Worm (Caenorhabditis elegans) whole organism, L1 larva: ENCODE measurements around the gene F32D8.4.
A peak's percentile ranks its signal among the peaks of the same experiment; 100 is the strongest.

ENCODE experiments used
- C04F5.9 ChIP-seq: sonication (generic microtip); optimal IDR thresholded peaks from 2 replicates; lab custom pipeline; 2016; ENCODE audit warnings: missing genetic modification characterization, missing compliant biosample characterization
- C16A3.4 ChIP-seq: fragments of 150-350 bp; optimal IDR thresholded peaks from 2 replicates; lab custom pipeline; 2014; ENCODE audit warnings: missing biosample characterization, missing genetic modification characterization
- C34B4.2 ChIP-seq: sonication (generic microtip); optimal IDR thresholded peaks from 2 replicates; lab custom pipeline; 2017; ENCODE audit warnings: mild to moderate bottlenecking, missing genetic modification characterization, missing compliant biosample characterization
- Y116A8C.19 ChIP-seq: sonication (generic microtip); optimal IDR thresholded peaks from 2 replicates; lab custom pipeline; 2016; ENCODE audit warnings: missing compliant biosample characterization, missing genetic modification characterization, borderline replicate concordance
- aha-1 ChIP-seq: fragments of 150-350 bp; optimal IDR thresholded peaks from 2 replicates; lab custom pipeline; 2014; ENCODE audit warnings: missing biosample characterization, missing genetic modification characterization
- aly-2 ChIP-seq: fragments of 150-350 bp; optimal IDR thresholded peaks from 2 replicates; lab custom pipeline; 2014; ENCODE audit warnings: missing biosample characterization, missing genetic modification characterization
- blmp-1 ChIP-seq: fragments of 150-350 bp; optimal IDR thresholded peaks from 2 replicates; lab custom pipeline; 2014; ENCODE audit warnings: missing biosample characterization, missing genetic modification characterization
- ceh-63 ChIP-seq: fragments of 200-800 bp; sonication (Bioruptor generic); optimal IDR thresholded peaks from 2 replicates; lab custom pipeline; 2018; ENCODE audit warnings: mild to moderate bottlenecking, missing genetic modification characterization, missing compliant biosample characterization
- ceh-8 ChIP-seq: fragments of 200-800 bp; sonication (Bioruptor generic); optimal IDR thresholded peaks from 2 replicates; lab custom pipeline; 2018; ENCODE audit warnings: mild to moderate bottlenecking, missing genetic modification characterization, moderate library complexity, missing compliant biosample characterization
- ces-1 ChIP-seq: fragments of 150-350 bp; optimal IDR thresholded peaks from 2 replicates; lab custom pipeline; 2014; ENCODE audit warnings: missing biosample characterization, missing genetic modification reagents, missing genetic modification characterization
- efl-1 ChIP-seq, 4 experiments: fragments of 150-350 bp; optimal IDR thresholded peaks in 3 of 4; peaks in 1 of 4; 1 replicate in 1 of 4; 2 replicates in 3 of 4; lab custom pipeline; 2014; ENCODE audit warnings: missing biosample characterization in 2 of 4, missing genetic modification characterization in 2 of 4, missing genetic modification reagents in 2 of 4
- egl-13 ChIP-seq: sonication (generic microtip); optimal IDR thresholded peaks from 2 replicates; lab custom pipeline; 2016; ENCODE audit warnings: missing genotype, missing genetic modification reagents, missing genetic modification characterization, missing compliant biosample characterization
- elt-3 ChIP-seq, 6 experiments: fragments of 150-350 bp in 1 of 6; sonication (generic microtip); optimal IDR thresholded peaks; 2 replicates each; lab custom pipeline; 2017 to 2018; ENCODE audit warnings: missing biosample characterization in 6 of 6, missing genetic modification characterization in 6 of 6, inconsistent platforms in 1 of 6
- ets-5 ChIP-seq: fragments of 200-800 bp; sonication (Bioruptor generic); IDR thresholded peaks from 2 replicates; pipeline ENCODE4 v1.3.6; 2022; ENCODE audit warnings: missing genetic modification characterization, missing compliant biosample characterization
- fkh-10 ChIP-seq: sonication (generic microtip); optimal IDR thresholded peaks from 2 replicates; lab custom pipeline; 2017; ENCODE audit warnings: missing biosample characterization, missing genetic modification reagents, missing genetic modification characterization
- fkh-8 ChIP-seq: sonication (generic microtip); optimal IDR thresholded peaks from 2 replicates; lab custom pipeline; 2016; ENCODE audit warnings: mild to moderate bottlenecking, missing genetic modification characterization, missing compliant biosample characterization
- grh-1 ChIP-seq: fragments of 200-800 bp; sonication (Bioruptor generic); IDR thresholded peaks from 2 replicates; pipeline ENCODE4 v1.3.6; 2022; ENCODE audit warnings: missing genetic modification reagents, missing genetic modification characterization, missing compliant biosample characterization
- hlh-17 ChIP-seq: fragments of 200-800 bp; sonication (Bioruptor generic); optimal IDR thresholded peaks from 2 replicates; lab custom pipeline; 2018; ENCODE audit warnings: missing genetic modification characterization, mild to moderate bottlenecking, missing compliant biosample characterization, moderate library complexity, borderline replicate concordance
- hpl-2 ChIP-seq: fragments of 150-350 bp; optimal IDR thresholded peaks from 2 replicates; lab custom pipeline; 2014; ENCODE audit warnings: missing biosample characterization, missing genetic modification reagents, missing genetic modification characterization
- jun-1 ChIP-seq: fragments of 150-350 bp; optimal IDR thresholded peaks from 2 replicates; lab custom pipeline; 2014; ENCODE audit warnings: missing biosample characterization, missing genetic modification reagents, missing genetic modification characterization
- lin-14 ChIP-seq: fragments of 200-800 bp; sonication (Bioruptor generic); optimal IDR thresholded peaks from 2 replicates; lab custom pipeline; 2018; ENCODE audit warnings: mild to moderate bottlenecking, missing genetic modification characterization, moderate library complexity, missing compliant biosample characterization
- lin-15B ChIP-seq: fragments of 150-350 bp; sonication (generic microtip); optimal IDR thresholded peaks from 3 replicates; lab custom pipeline; 2014; ENCODE audit warnings: missing biosample characterization, missing genetic modification characterization
- mab-9 ChIP-seq: fragments of 200-800 bp; sonication (Bioruptor generic); IDR thresholded peaks from 2 replicates; pipeline ENCODE4 v1.3.6; 2022; ENCODE audit warnings: missing genetic modification reagents, missing genetic modification characterization, missing compliant biosample characterization
- mdl-1 ChIP-seq, 2 experiments: fragments of 150-350 bp; optimal IDR thresholded peaks; 2 replicates each; lab custom pipeline; 2014 to 2017; ENCODE audit warnings: missing biosample characterization in 2 of 2, missing genetic modification characterization in 2 of 2, inconsistent platforms in 1 of 2
- nhr-11 ChIP-seq: fragments of 150-350 bp; optimal IDR thresholded peaks from 2 replicates; lab custom pipeline; 2014; ENCODE audit warnings: missing biosample characterization, missing genetic modification characterization
- nhr-12 ChIP-seq: sonication (generic microtip); optimal IDR thresholded peaks from 2 replicates; lab custom pipeline; 2017; ENCODE audit warnings: missing biosample characterization, missing genetic modification characterization
- nhr-20 ChIP-seq: sonication (generic microtip); optimal IDR thresholded peaks from 2 replicates; lab custom pipeline; 2016; ENCODE audit warnings: mild to moderate bottlenecking, missing genetic modification characterization, missing compliant biosample characterization
- nhr-71 ChIP-seq: sonication (generic microtip); optimal IDR thresholded peaks from 2 replicates; lab custom pipeline; 2016; ENCODE audit warnings: mild to moderate bottlenecking, missing genetic modification characterization, moderate library complexity, missing compliant biosample characterization
- nhr-85 ChIP-seq: sonication (generic microtip); peaks from one replicate; lab custom pipeline; 2016; ENCODE audit warnings: missing genetic modification characterization, inconsistent platforms, missing compliant biosample characterization
- pag-3 ChIP-seq: sonication (generic microtip); optimal IDR thresholded peaks from 2 replicates; lab custom pipeline; 2017; ENCODE audit warnings: missing genetic modification characterization, mild to moderate bottlenecking, missing compliant biosample characterization, antibody characterized with exemption, borderline replicate concordance; ENCODE audit not compliant: insufficient read depth
- skn-1 ChIP-seq: fragments of 150-350 bp; optimal IDR thresholded peaks from 2 replicates; lab custom pipeline; 2014; ENCODE audit warnings: missing biosample characterization, missing genetic modification characterization
- snpc-4 ChIP-seq: fragments of 150-350 bp; optimal IDR thresholded peaks from 2 replicates; lab custom pipeline; 2014; ENCODE audit warnings: missing biosample characterization, missing genetic modification characterization
- snu-23 ChIP-seq: sonication (generic microtip); optimal IDR thresholded peaks from 2 replicates; lab custom pipeline; 2016; ENCODE audit warnings: missing genetic modification characterization, missing compliant biosample characterization
- sox-4 ChIP-seq: sonication (generic microtip); optimal IDR thresholded peaks from 2 replicates; lab custom pipeline; 2016; ENCODE audit warnings: missing genetic modification characterization, missing compliant biosample characterization
- swsn-7 ChIP-seq: sonication (generic microtip); optimal IDR thresholded peaks from 2 replicates; lab custom pipeline; 2016; ENCODE audit warnings: missing genetic modification characterization, missing compliant biosample characterization
- unc-30 ChIP-seq: sonication (generic microtip); optimal IDR thresholded peaks from 2 replicates; lab custom pipeline; 2017; ENCODE audit warnings: missing biosample characterization, missing genetic modification characterization
- unc-62 ChIP-seq: fragments of 150-350 bp; optimal IDR thresholded peaks from 2 replicates; lab custom pipeline; 2014; ENCODE audit warnings: missing biosample characterization, missing genetic modification reagents, missing genetic modification characterization
- unc-86 ChIP-seq: sonication (generic microtip); optimal IDR thresholded peaks from 2 replicates; lab custom pipeline; 2016; ENCODE audit warnings: missing genetic modification characterization, missing compliant biosample characterization
- unc-98 ChIP-seq: fragments of 200-800 bp; sonication (Bioruptor generic); IDR thresholded peaks from 2 replicates; pipeline ENCODE4 v1.3.6; 2022; ENCODE audit warnings: missing genetic modification characterization, missing compliant biosample characterization
- vab-15 ChIP-seq: sonication (generic microtip); optimal IDR thresholded peaks from 2 replicates; lab custom pipeline; 2017; ENCODE audit warnings: missing genotype, mild to moderate bottlenecking, missing genetic modification characterization, missing compliant biosample characterization
- xbp-1 ChIP-seq: sonication (generic microtip); optimal IDR thresholded peaks from 2 replicates; lab custom pipeline; 2016; ENCODE audit warnings: missing genetic modification characterization, missing compliant biosample characterization
- zip-4 ChIP-seq: fragments of 200-800 bp; sonication (Bioruptor generic); optimal IDR thresholded peaks from 2 replicates; lab custom pipeline; 2018; ENCODE audit warnings: mild to moderate bottlenecking, missing genetic modification characterization, moderate library complexity, missing compliant biosample characterization

The F32D8.4 gene

ce11 chrV:10902682-10903081, 9.3 kb upstream of the F32D8.4 start, which contains the start of gene F32D8.8:
Gene F32D8.8, minus strand, starts transcription at chrV:10902782.
- no peak for TF ChIP-seq skn-1 (tag; lab: Kevin White, UChicago)
- TF ChIP-seq jun-1 (tag; lab: Kevin White, UChicago): no peak
- TF ChIP-seq efl-1 (optimal IDR thresholded peaks at IDR 0.05; lab: Kevin White, UChicago): no peak
- TF ChIP-seq efl-1 (GFP tag; optimal IDR thresholded peaks at IDR 0.05 in 1 of 2; lab: Kevin White, UChicago): no peak
- no peak for TF ChIP-seq ceh-8 (GFP tag; lab: Kevin White, UChicago)
- no peak for TF ChIP-seq swsn-7
- no peak for TF ChIP-seq blmp-1 (tag; lab: Kevin White, UChicago)
- no peak for TF ChIP-seq mdl-1 (tag; optimal IDR thresholded peaks at IDR 0.05; lab: Kevin White, UChicago)

DNA sequence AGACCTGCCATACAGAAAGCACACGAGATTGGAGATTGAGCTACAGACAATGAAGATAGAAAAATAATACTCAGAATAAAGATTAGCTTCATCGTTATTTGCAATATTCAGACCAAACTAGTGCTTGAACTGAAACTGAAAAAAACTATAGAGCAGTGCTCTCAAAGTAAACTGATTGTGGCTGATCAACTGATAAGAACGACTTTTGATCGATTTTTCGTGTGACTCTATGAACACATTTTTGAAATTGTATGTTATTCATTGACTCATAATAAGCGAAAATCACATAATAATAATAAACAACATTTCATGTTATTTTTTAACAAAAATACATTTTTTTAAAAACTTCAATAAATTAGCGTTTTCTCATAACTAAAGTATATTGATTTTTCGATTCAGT, 7.8 kb upstream of the F32D8.4 start, which contains the start of gene spp-16:
TSS of gene spp-16 (minus strand) at position 179 of the 400 bp plus-strand sequence.
- no peak for TF ChIP-seq ceh-63 (GFP tag; lab: Kevin White, UChicago)
- no peak for TF ChIP-seq efl-1 (optimal IDR thresholded peaks at IDR 0.05; lab: Kevin White, UChicago)
- peak in 1 of 2 experiments; percentile 48 for TF ChIP-seq efl-1 (GFP tag; optimal IDR thresholded peaks at IDR 0.05 in 1 of 2; lab: Kevin White, UChicago)
- TF ChIP-seq sox-4 (tag; lab: Kevin White, UChicago): no peak
- no peak for TF ChIP-seq hlh-17 (GFP tag; lab: Kevin White, UChicago)

- TF ChIP-seq ces-1 (GFP tag; lab: Kevin White, UChicago) (no peak), aly-2 (tag; lab: Kevin White, UChicago) (no peak), snu-23 (GFP tag; lab: Kevin White, UChicago) (no peak), ceh-63 (GFP tag; lab: Kevin White, UChicago) (no peak), zip-4 (GFP tag; lab: Kevin White, UChicago) (no peak), unc-62 (GFP tag; lab: Kevin White, UChicago) (no peak), mab-9 (GFP tag; lab: Robert Waterston, UW) (no peak), blmp-1 (tag; lab: Kevin White, UChicago) (peak; percentile 72), xbp-1 (no peak), efl-1 (optimal IDR thresholded peaks at IDR 0.05; lab: Kevin White, UChicago) (no peak), efl-1 (GFP tag; optimal IDR thresholded peaks at IDR 0.05 in 1 of 2; lab: Kevin White, UChicago) (peak in 1 of 2 experiments; percentile 80), nhr-85 (tag; lab: Kevin White, UChicago) (peak; percentile 69), ets-5 (GFP tag; lab: Robert Waterston, UW) (no peak), hpl-2 (no peak), nhr-20 (tag; lab: Kevin White, UChicago) (no peak), lin-14 (GFP tag; lab: Kevin White, UChicago) (peak; percentile 41), Y116A8C.19 (tag; lab: Kevin White, UChicago) (no peak), C34B4.2 (tag; lab: Kevin White, UChicago) (no peak)
Observed at ce11 chrV:10898629-10899028, 5.3 kb upstream of the F32D8.4 start.

- no peak for TF ChIP-seq vab-15 (tag; lab: Kevin White, UChicago)
- TF ChIP-seq blmp-1 (tag; lab: Kevin White, UChicago): peak; percentile 79
- no peak for TF ChIP-seq efl-1 (optimal IDR thresholded peaks at IDR 0.05; lab: Kevin White, UChicago)
- peak in 1 of 2 experiments; percentile 80 for TF ChIP-seq efl-1 (GFP tag; optimal IDR thresholded peaks at IDR 0.05 in 1 of 2; lab: Kevin White, UChicago)
Observed at ce11 chrV:10898107-10898506, 4.7 kb upstream of the F32D8.4 start, which contains the start of gene F32D8.7. Gene F32D8.7, plus strand, starts transcription at chrV:10898435.

- TF ChIP-seq ceh-8 (GFP tag; lab: Kevin White, UChicago): peak; percentile 98
- TF ChIP-seq lin-15B (tag; lab: Kevin White, UChicago): peak; percentile 98
- TF ChIP-seq fkh-8 (tag; lab: Kevin White, UChicago): peak; percentile 99
- peak; percentile 31 for TF ChIP-seq nhr-12 (tag; lab: Kevin White, UChicago)
- TF ChIP-seq nhr-85 (tag; lab: Kevin White, UChicago): peak; percentile 100
- peak; percentile 99 for TF ChIP-seq unc-86 (tag; lab: Kevin White, UChicago)
- TF ChIP-seq C16A3.4: peak; percentile 98
- peak; percentile 99 for TF ChIP-seq grh-1 (GFP tag; lab: Robert Waterston, UW)
- peak; percentile 98 for TF ChIP-seq egl-13 (tag; lab: Kevin White, UChicago)
- TF ChIP-seq unc-98: peak; percentile 61; the same call in 1 of the 2 replicates
- TF ChIP-seq C04F5.9 (tag; lab: Kevin White, UChicago): peak; percentile 96
- TF ChIP-seq nhr-71 (tag; lab: Kevin White, UChicago): peak; percentile 100
- TF ChIP-seq elt-3 (tag; optimal IDR thresholded peaks at IDR 0.05; lab: Kevin White, UChicago): peak in 5 of 6 experiments; percentile 91 to 99 (median 98)
- TF ChIP-seq unc-30 (tag; lab: Kevin White, UChicago): peak; percentile 25
- peak; percentile 96 for TF ChIP-seq fkh-10 (GFP tag; lab: Kevin White, UChicago)
- TF ChIP-seq aha-1 (tag; lab: Kevin White, UChicago): peak; percentile 97
- peak; percentile 99 for TF ChIP-seq nhr-11
- TF ChIP-seq snpc-4 (tag; lab: Kevin White, UChicago): peak; percentile 93
- no peak for TF ChIP-seq pag-3 (tag; lab: Kevin White, UChicago)
- TF ChIP-seq aly-2 (tag; lab: Kevin White, UChicago): peak; percentile 92
Observed at ce11 chrV:10897172-10897571, 3.8 kb upstream of the F32D8.4 start.
